Worm (Caenorhabditis elegans): ENCODE data around the gene sre-50.

ce11 chrII:12255545-12256233, 47.6 kb upstream of the sre-50 start:
- TF ChIP-seq bed-1 (GFP tag; IDR thresholded peaks at IDR 0.05) (no peak), gei-17 (GFP tag; optimal IDR thresholded peaks at IDR 0.05) (no peak), unc-62 (GFP tag; optimal IDR thresholded peaks at IDR 0.05) (no peak), lir-1 (GFP tag; conservative IDR thresholded peaks at IDR 0.05) (no peak), snpc-1.3 (tag; optimal IDR thresholded peaks at IDR 0.05; ENCODE audit: insufficient read depth) (no peak), tlf-1 (GFP tag; optimal IDR thresholded peaks at IDR 0.05) (no peak), F57A8.1 (GFP tag; optimal IDR thresholded peaks at IDR 0.05) (no peak), somi-1 (GFP tag; optimal IDR thresholded peaks at IDR 0.05) (no peak), akir-1 (GFP tag; optimal IDR thresholded peaks at IDR 0.05) (no peak)

Data from whole organism, young adult.